Fruit fly (Drosophila melanogaster): Measurements from ENCODE around the gene Cht11.
A peak's percentile ranks its signal among the peaks of the same experiment; 100 is the strongest.

Gene Cht11

DNA sequence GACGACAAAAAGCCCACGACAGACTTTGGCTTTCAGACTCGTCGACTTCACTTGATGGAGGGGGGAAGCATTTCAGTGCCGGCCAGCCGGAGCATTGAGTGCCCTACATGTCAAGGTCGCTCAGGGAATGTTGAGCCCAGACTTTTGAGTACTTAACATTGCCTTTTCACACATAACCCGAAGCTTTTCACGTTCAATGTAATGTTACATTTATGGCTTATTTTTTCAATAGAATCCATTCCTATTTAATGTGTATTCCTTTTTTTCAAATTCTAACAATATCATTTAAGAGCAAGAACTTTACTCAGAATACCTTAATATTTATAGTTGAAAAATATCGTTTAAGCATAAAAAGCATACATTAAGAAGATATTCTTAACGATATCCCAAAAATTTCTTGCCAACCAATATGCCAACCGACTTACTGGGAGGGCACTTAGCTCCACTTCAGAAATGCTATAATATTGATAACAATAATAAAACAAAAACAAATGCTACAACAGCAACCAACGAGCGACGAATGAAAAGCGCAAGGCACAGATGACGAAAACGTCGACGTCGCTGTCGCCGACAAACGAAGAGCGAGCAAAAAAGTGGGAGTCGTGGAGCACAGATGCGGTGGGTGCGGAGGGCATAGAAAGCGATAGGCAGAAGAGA, 10.6 kb upstream of the Cht11 start (continued):
- peak; percentile 79 for TF ChIP-seq CG11456 (GFP tag; IDR thresholded peaks at IDR 0.05)
- 0 out of 3 replicates have a peak, but pooled peaks have one; percentile 30 for TF ChIP-seq so (GFP tag; IDR thresholded peaks at IDR 0.05)
- TF ChIP-seq Dp (GFP tag; optimal IDR thresholded peaks at IDR 0.05): no peak
- no peak for TF ChIP-seq CG7271 (tag; optimal IDR thresholded peaks at IDR 0.05)
- TF ChIP-seq lola (GFP tag; optimal IDR thresholded peaks at IDR 0.05): peak in 1 of 3 experiments; percentile 38
- no peak for TF ChIP-seq CG16815 (GFP tag; optimal IDR thresholded peaks at IDR 0.05)
- TF ChIP-seq Side (GFP tag; optimal IDR thresholded peaks at IDR 0.05): peak; percentile 81
- no peak for TF ChIP-seq CG12236 (GFP tag; optimal IDR thresholded peaks at IDR 0.05)
- TF ChIP-seq dysf (GFP tag; IDR thresholded peaks at IDR 0.05): peak; percentile 84
- TF ChIP-seq slp2 (GFP tag; optimal IDR thresholded peaks at IDR 0.05): peak; percentile 89
- peak; percentile 76 for TF ChIP-seq Gug (GFP tag; IDR thresholded peaks at IDR 0.05)
- no peak for TF ChIP-seq amos (GFP tag; IDR thresholded peaks at IDR 0.05; ENCODE audit: partially characterized antibody)
- peak; percentile 52 for TF ChIP-seq CG2120 (GFP tag; optimal IDR thresholded peaks at IDR 0.05)
- TF ChIP-seq emc (GFP tag; optimal IDR thresholded peaks at IDR 0.05): peak; percentile 71
- TF ChIP-seq Trl (optimal IDR thresholded peaks at IDR 0.05): no peak
- peak; percentile 78 for TF ChIP-seq Trl (GFP tag; optimal IDR thresholded peaks at IDR 0.05)
- peak; percentile 49 for TF ChIP-seq kay (GFP tag; optimal IDR thresholded peaks at IDR 0.05)
- TF ChIP-seq fd96Cb (tag; optimal IDR thresholded peaks at IDR 0.05): peak; percentile 87
- peak; percentile 84 for TF ChIP-seq lmd (GFP tag; IDR thresholded peaks at IDR 0.05)
- TF ChIP-seq CG17912 (GFP tag; optimal IDR thresholded peaks at IDR 0.05): no peak
- TF ChIP-seq CG32532 (GFP tag; IDR thresholded peaks at IDR 0.05): peak; percentile 83
- no peak for TF ChIP-seq pan (optimal IDR thresholded peaks at IDR 0.05)
- TF ChIP-seq pan (GFP tag; optimal IDR thresholded peaks at IDR 0.05 in 1 of 2, IDR thresholded peaks at IDR 0.05 in 1 of 2): peak in 1 of 2 experiments; percentile 71
- peak; percentile 25 for TF ChIP-seq sug (tag; optimal IDR thresholded peaks at IDR 0.05)
- TF ChIP-seq nmo (GFP tag; optimal IDR thresholded peaks at IDR 0.05): peak; percentile 63
- no peak for TF ChIP-seq ham (GFP tag; IDR thresholded peaks at IDR 0.05)
- TF ChIP-seq dmrt99B (tag; optimal IDR thresholded peaks at IDR 0.05): peak; percentile 76
- peak; percentile 89 for TF ChIP-seq ind (GFP tag; optimal IDR thresholded peaks at IDR 0.05)
- no peak for TF ChIP-seq NC2α (GFP tag; optimal IDR thresholded peaks at IDR 0.05)
- TF ChIP-seq en (GFP tag; optimal IDR thresholded peaks at IDR 0.05): peak; percentile 80
- TF ChIP-seq CG18011 (GFP tag; optimal IDR thresholded peaks at IDR 0.05): no peak
- TF ChIP-seq Deaf1 (tag; optimal IDR thresholded peaks at IDR 0.05): peak; percentile 81
- TF ChIP-seq CHES-1-like (GFP tag; optimal IDR thresholded peaks at IDR 0.05): no peak
- TF ChIP-seq Dfd (GFP tag; optimal IDR thresholded peaks at IDR 0.05): no peak
- TF ChIP-seq B-H2 (GFP tag; optimal IDR thresholded peaks at IDR 0.05): no peak
- 0 out of 3 replicates have a peak, but pooled peaks have one; percentile 26 for TF ChIP-seq gce (GFP tag; IDR thresholded peaks at IDR 0.05)
- 0 out of 2 replicates have a peak, but pooled peaks have one; percentile 30 for TF ChIP-seq CG17612 (GFP tag; IDR thresholded peaks at IDR 0.05)
- TF ChIP-seq CG18476 (GFP tag; optimal IDR thresholded peaks at IDR 0.05): peak; percentile 82
- peak; percentile 72 to 88 for TF ChIP-seq Pdp1 (GFP tag; optimal IDR thresholded peaks at IDR 0.05)
- no peak for TF ChIP-seq slou (GFP tag; optimal IDR thresholded peaks at IDR 0.05)
- peak; percentile 12; the same call in 1 of the 2 replicates for TF ChIP-seq Ravus (GFP tag; IDR thresholded peaks at IDR 0.05)
- peak; percentile 39; the same call in 1 of the 2 replicates for TF ChIP-seq onecut (GFP tag; IDR thresholded peaks at IDR 0.05)
- peak; percentile 96 for TF ChIP-seq CG17361 (GFP tag; IDR thresholded peaks at IDR 0.05)
- peak; percentile 20 for TF ChIP-seq CG7928 (GFP tag; optimal IDR thresholded peaks at IDR 0.05)
- TF ChIP-seq ERR (GFP tag; optimal IDR thresholded peaks at IDR 0.05): peak; percentile 61
- no peak for TF ChIP-seq CG16813 (GFP tag; IDR thresholded peaks at IDR 0.05; ENCODE audit: partially characterized antibody)
- peak; percentile 36; the same call in 1 of the 2 replicates for TF ChIP-seq CG8765 (GFP tag; IDR thresholded peaks at IDR 0.05)
- TF ChIP-seq tap (tag; optimal IDR thresholded peaks at IDR 0.05): peak; percentile 23
- TF ChIP-seq CG8924 (tag; optimal IDR thresholded peaks at IDR 0.05): peak; percentile 56
- TF ChIP-seq MESR4 (GFP tag; optimal IDR thresholded peaks at IDR 0.05): no peak
